Worm (Caenorhabditis elegans): Measurements from ENCODE around the gene C29E4.11.

DNA sequence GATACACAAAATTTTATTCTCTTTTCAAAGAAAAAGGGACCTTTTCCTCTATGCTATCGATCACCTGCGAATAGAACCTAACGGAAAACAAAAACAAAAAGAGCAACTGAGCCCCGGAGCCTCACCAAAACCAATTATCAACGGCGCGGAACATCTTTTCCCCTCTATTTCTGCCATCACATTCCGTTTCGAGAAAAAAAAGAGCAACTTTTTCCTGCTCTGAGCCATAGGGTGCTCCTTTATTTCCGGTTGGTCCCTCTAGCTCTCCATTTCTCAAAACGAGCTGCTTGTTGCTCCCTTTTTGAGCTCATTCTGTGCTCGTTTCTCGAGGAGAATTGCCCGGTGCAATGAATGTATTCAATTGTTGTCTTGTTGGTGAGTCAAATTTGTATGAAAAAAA is 21.7 kb upstream of the C29E4.11 start, which contains the start of gene clp-1:
- TF ChIP-seq pes-1 (GFP tag; IDR thresholded peaks at IDR 0.05) (no peak), ets-7 (tag; optimal IDR thresholded peaks at IDR 0.05) (no peak), ama-1 (optimal IDR thresholded peaks at IDR 0.05) (no peak), scrt-1 (GFP tag; IDR thresholded peaks at IDR 0.05) (no peak), tbx-11 (GFP tag; IDR thresholded peaks at IDR 0.05) (no peak)

All from whole organism, early embryonic.